Worm (Caenorhabditis elegans): ENCODE results near the gene irld-40.

Gene irld-40

ce11 chrV:1692494-1692893 lies 30.1 kb downstream of the irld-40 start, which contains the start of gene Y46H3C.5:
TSS of gene Y46H3C.5 (minus strand) at chrV:1692495.
- peak; percentile 80 for TF ChIP-seq aptf-2 (GFP tag; conservative IDR thresholded peaks at IDR 0.05)
- TF ChIP-seq aptf-3 (GFP tag; IDR thresholded peaks at IDR 0.05): 0 out of 2 replicates have a peak, but pooled peaks have one; percentile 63

DNA sequence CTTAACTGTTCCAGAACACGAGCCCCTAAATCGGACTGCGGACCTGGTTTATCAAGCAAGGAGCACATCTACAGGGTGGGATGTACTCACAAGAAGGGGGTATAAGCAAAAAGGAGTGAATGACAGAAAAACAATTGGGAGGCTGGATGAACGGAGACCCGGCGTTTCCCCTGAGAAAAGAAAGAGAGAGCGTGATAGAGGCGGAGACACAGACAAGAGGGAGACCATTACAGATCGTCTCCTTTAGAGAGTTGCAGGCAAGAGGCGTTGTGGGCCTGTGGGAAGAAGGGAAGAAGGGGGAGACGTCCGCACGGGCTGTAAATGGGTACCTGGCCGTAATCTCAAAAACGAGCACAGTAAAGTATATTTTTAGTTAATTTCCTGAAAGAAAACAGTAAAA lies 31.5 kb downstream of the irld-40 start, which contains the start of gene Y46H3C.7:
TSS of gene Y46H3C.7 (minus strand) at position 147 of the 400 bp plus-strand sequence.
- TF ChIP-seq aptf-2 (GFP tag; conservative IDR thresholded peaks at IDR 0.05): peak; percentile 94
- 0 out of 2 replicates have a peak, but pooled peaks have one; percentile 60 for TF ChIP-seq aptf-3 (GFP tag; IDR thresholded peaks at IDR 0.05)
- peak; percentile 65 for TF ChIP-seq hmg-1.2 (GFP tag; IDR thresholded peaks at IDR 0.05)

ce11 chrV:1698400-1698799 lies 36.0 kb downstream of the irld-40 start:
- no peak for TF ChIP-seq lir-1 (GFP tag; conservative IDR thresholded peaks at IDR 0.05)
- no peak for TF ChIP-seq madf-3 (GFP tag; IDR thresholded peaks at IDR 0.05)
- TF ChIP-seq egrh-3 (GFP tag; IDR thresholded peaks at IDR 0.05): peak; percentile 49; the same call in 1 of the 2 replicates
- TF ChIP-seq rcor-1 (GFP tag; IDR thresholded peaks at IDR 0.05): no peak
- TF ChIP-seq zim-3 (tag; optimal IDR thresholded peaks at IDR 0.05): no peak
- TF ChIP-seq F52B5.7 (tag; optimal IDR thresholded peaks at IDR 0.05): no peak
- TF ChIP-seq zfh-2 (GFP tag; conservative IDR thresholded peaks at IDR 0.05): peak; percentile 79
- no peak for TF ChIP-seq pbrm-1 (GFP tag; IDR thresholded peaks at IDR 0.05)
- TF ChIP-seq bed-2 (GFP tag; IDR thresholded peaks at IDR 0.05): no peak

- TF ChIP-seq K12H6.12 (tag; optimal IDR thresholded peaks at IDR 0.05) (no peak), egrh-3 (GFP tag; IDR thresholded peaks at IDR 0.05) (peak; percentile 78), T26A5.8 (tag; optimal IDR thresholded peaks at IDR 0.05) (no peak), attf-6 (GFP tag; IDR thresholded peaks at IDR 0.05) (0 out of 2 replicates have a peak, but pooled peaks have one; percentile 25), ztf-26 (tag; optimal IDR thresholded peaks at IDR 0.05) (no peak), zfh-2 (GFP tag; conservative IDR thresholded peaks at IDR 0.05) (peak; percentile 89), attf-5 (GFP tag; optimal IDR thresholded peaks at IDR 0.05) (no peak)
Observed at ce11 chrV:1699228-1699795, 36.9 kb downstream of the irld-40 start.

ce11 chrV:1701584-1702101 lies 39.3 kb downstream of the irld-40 start, which contains the start of gene srw-90:
TSS of gene srw-90 (plus strand) at chrV:1702051.
- peak; percentile 73 for TF ChIP-seq F33H1.4 (GFP tag; IDR thresholded peaks at IDR 0.05)
- TF ChIP-seq xnd-1 (tag; optimal IDR thresholded peaks at IDR 0.05): peak; percentile 45
- TF ChIP-seq pha-4 (tag; optimal IDR thresholded peaks at IDR 0.05): no peak
- peak; percentile 72 for TF ChIP-seq madf-6 (GFP tag; IDR thresholded peaks at IDR 0.05)
- TF ChIP-seq sptf-2 (GFP tag; optimal IDR thresholded peaks at IDR 0.05): no peak
- TF ChIP-seq lsl-1 (GFP tag; optimal IDR thresholded peaks at IDR 0.05): peak; percentile 85
- TF ChIP-seq pbrm-1 (GFP tag; IDR thresholded peaks at IDR 0.05): no peak
- no peak for TF ChIP-seq egl-44 (GFP tag; IDR thresholded peaks at IDR 0.05)
- TF ChIP-seq madf-3 (GFP tag; IDR thresholded peaks at IDR 0.05): no peak

ce11 chrV:1708441-1708840 lies 46.1 kb downstream of the irld-40 start, which contains the start of gene srw-99:
TSS of gene srw-99 (plus strand) at chrV:1708741.
- no peak for TF ChIP-seq him-1 (tag; optimal IDR thresholded peaks at IDR 0.05)
- TF ChIP-seq lin-40 (tag; optimal IDR thresholded peaks at IDR 0.05): no peak
- TF ChIP-seq snpc-4 (GFP tag; optimal IDR thresholded peaks at IDR 0.05): no peak
- no peak for TF ChIP-seq snpc-4 (tag; optimal IDR thresholded peaks at IDR 0.05)
- no peak for TF ChIP-seq bed-1 (GFP tag; IDR thresholded peaks at IDR 0.05)
- no peak for TF ChIP-seq chd-7 (tag; optimal IDR thresholded peaks at IDR 0.05)
- TF ChIP-seq efl-1 (GFP tag; optimal IDR thresholded peaks at IDR 0.05): no peak
- TF ChIP-seq Y53G8AR.9 (GFP tag; conservative IDR thresholded peaks at IDR 0.05): no peak
- no peak for TF ChIP-seq nfya-1 (tag; optimal IDR thresholded peaks at IDR 0.05; ENCODE audit: borderline replicate concordance, insufficient read depth)
- TF ChIP-seq ceh-27 (GFP tag; optimal IDR thresholded peaks at IDR 0.05): no peak
- TF ChIP-seq mxl-1 (tag; optimal IDR thresholded peaks at IDR 0.05): no peak
- no peak for TF ChIP-seq snpc-1.1 (tag; optimal IDR thresholded peaks at IDR 0.05; ENCODE audit: insufficient read depth)
- no peak for TF ChIP-seq T07F8.4 (tag; optimal IDR thresholded peaks at IDR 0.05)
- TF ChIP-seq lin-26 (GFP tag; IDR thresholded peaks at IDR 0.05): no peak
- TF ChIP-seq B0019.2 (GFP tag; conservative IDR thresholded peaks at IDR 0.05): no peak
